Fruit fly (Drosophila melanogaster): Measurements from ENCODE around the gene CG13059.

DNA sequence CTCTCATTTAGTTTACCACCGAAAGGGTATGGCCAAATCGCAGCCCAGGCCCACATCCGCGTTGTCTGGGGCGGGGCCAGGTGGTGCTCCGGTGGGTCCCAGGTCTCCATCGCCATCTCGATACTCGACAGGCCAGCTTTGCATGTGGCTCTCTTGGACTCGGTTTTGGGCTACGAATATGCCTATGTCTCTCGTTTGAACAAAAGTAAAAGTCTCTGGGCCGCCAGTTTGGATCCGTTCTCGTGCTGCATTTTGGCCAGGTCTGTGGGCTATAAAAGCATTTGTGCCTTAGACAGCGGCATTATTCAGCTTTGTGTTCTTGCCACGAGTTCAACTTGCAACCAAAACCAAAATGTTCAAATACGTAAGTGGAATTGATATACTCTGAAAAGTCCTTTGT, 46.3 kb upstream of the CG13059 start, which contains the start of gene CG13065:
- TF ChIP-seq CTCF (optimal IDR thresholded peaks at IDR 0.05) (no peak), CG8478 (optimal IDR thresholded peaks at IDR 0.05) (no peak)

Measured in S2 (cell line).